Fruit fly (Drosophila melanogaster): ENCODE data around the gene sowah.

sowah gene

DNA sequence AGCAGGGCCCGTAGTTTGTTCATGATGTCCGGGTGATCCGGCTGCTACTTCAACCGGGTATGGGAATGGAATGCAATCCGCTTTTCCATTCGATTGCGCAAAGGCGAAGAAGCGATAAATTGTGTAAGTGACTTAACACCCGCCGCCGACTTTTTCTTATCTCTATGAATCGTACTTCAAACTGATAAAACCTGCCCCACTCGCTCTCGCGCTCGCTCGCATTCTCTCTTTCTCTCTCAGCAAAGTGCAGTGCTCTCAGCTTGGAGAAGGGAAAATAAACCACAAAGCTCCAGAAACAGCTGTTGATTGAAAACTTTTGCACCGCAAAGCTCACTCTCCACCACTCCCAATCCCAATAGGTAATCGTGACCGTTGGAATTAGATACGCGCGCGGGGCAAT lies 82.4 kb downstream of the sowah start:
- no peak for TF ChIP-seq sv (GFP tag; optimal IDR thresholded peaks at IDR 0.05)
- TF ChIP-seq dl (GFP tag; optimal IDR thresholded peaks at IDR 0.05; ENCODE audit: insufficient read depth in 1 of 2, partially characterized antibody in 2 of 2), result peak; percentile 83 to 93
- TF ChIP-seq Myc (optimal IDR thresholded peaks at IDR 0.05), result no peak
- TF ChIP-seq Hr83 (GFP tag; optimal IDR thresholded peaks at IDR 0.05; ENCODE audit: poor library complexity, severe bottlenecking), result peak; percentile 61
- peak; percentile 80 for TF ChIP-seq Vsx2 (GFP tag; optimal IDR thresholded peaks at IDR 0.05; ENCODE audit: partially characterized antibody)
- TF ChIP-seq Dif (GFP tag; optimal IDR thresholded peaks at IDR 0.05; ENCODE audit: partially characterized antibody), result peak; percentile 96
- peak; percentile 51 for TF ChIP-seq CrebA (GFP tag; optimal IDR thresholded peaks at IDR 0.05; ENCODE audit: borderline replicate concordance)
- peak; percentile 50 for TF ChIP-seq Rel (GFP tag; optimal IDR thresholded peaks at IDR 0.05)
- no peak for TF ChIP-seq Rel (tag; optimal IDR thresholded peaks at IDR 0.05)
- no peak for TF ChIP-seq OdsH (GFP tag; optimal IDR thresholded peaks at IDR 0.05)
